Worm (Caenorhabditis elegans) whole organism, L1 larva: Measurements from ENCODE around the gene scl-3.
A peak's percentile ranks its signal among the peaks of the same experiment; 100 is the strongest.

Experiments used
- C16A3.4 ChIP-seq: fragments of 150-350 bp; optimal IDR thresholded peaks from 2 replicates; lab custom pipeline; 2014; ENCODE audit warnings: missing biosample characterization, missing genetic modification characterization
- C34B4.2 ChIP-seq: sonication (generic microtip); optimal IDR thresholded peaks from 2 replicates; lab custom pipeline; 2017; ENCODE audit warnings: mild to moderate bottlenecking, missing genetic modification characterization, missing compliant biosample characterization
- Y116A8C.19 ChIP-seq: sonication (generic microtip); optimal IDR thresholded peaks from 2 replicates; lab custom pipeline; 2016; ENCODE audit warnings: missing compliant biosample characterization, missing genetic modification characterization, borderline replicate concordance
- aha-1 ChIP-seq: fragments of 150-350 bp; optimal IDR thresholded peaks from 2 replicates; lab custom pipeline; 2014; ENCODE audit warnings: missing biosample characterization, missing genetic modification characterization
- alr-1 ChIP-seq: fragments of 200-800 bp; sonication (Bioruptor generic); optimal IDR thresholded peaks from 2 replicates; lab custom pipeline; 2018; ENCODE audit warnings: borderline replicate concordance, mild to moderate bottlenecking, missing genetic modification characterization, missing compliant biosample characterization
- aly-2 ChIP-seq: fragments of 150-350 bp; optimal IDR thresholded peaks from 2 replicates; lab custom pipeline; 2014; ENCODE audit warnings: missing biosample characterization, missing genetic modification characterization
- ama-1 ChIP-seq: fragments of 150-350 bp; optimal IDR thresholded peaks from 2 replicates; lab custom pipeline; 2014
- blmp-1 ChIP-seq: fragments of 150-350 bp; optimal IDR thresholded peaks from 2 replicates; lab custom pipeline; 2014; ENCODE audit warnings: missing biosample characterization, missing genetic modification characterization
- ceh-82 ChIP-seq, 3 experiments: fragments of 150-350 bp in 1 of 3; sonication (generic microtip) in 2 of 3; optimal IDR thresholded peaks; 2 replicates each; lab custom pipeline; 2014 to 2017; ENCODE audit warnings: missing biosample characterization in 3 of 3, missing genetic modification characterization in 3 of 3
- ceh-88 ChIP-seq: fragments of 200-800 bp; sonication (Bioruptor generic); IDR thresholded peaks from 2 replicates; pipeline ENCODE4 v1.3.6; 2022; ENCODE audit warnings: missing genetic modification characterization, missing compliant biosample characterization
- ceh-90 ChIP-seq: sonication (generic microtip); optimal IDR thresholded peaks from 2 replicates; lab custom pipeline; 2016; ENCODE audit warnings: missing genetic modification characterization, missing compliant biosample characterization
- dpl-1 ChIP-seq, 3 experiments: fragments of 150-350 bp in 2 of 3; sonication (generic microtip) in 1 of 3; optimal IDR thresholded peaks; 2 replicates each; lab custom pipeline; 2014 to 2017; ENCODE audit warnings: missing biosample characterization in 3 of 3, missing genetic modification characterization in 3 of 3, missing genetic modification reagents in 3 of 3
- dsc-1 ChIP-seq: sonication (generic microtip); optimal IDR thresholded peaks from 2 replicates; lab custom pipeline; 2016; ENCODE audit warnings: mild to moderate bottlenecking, missing genetic modification characterization, missing compliant biosample characterization
- elt-2 ChIP-seq: sonication (generic microtip); optimal IDR thresholded peaks from 2 replicates; lab custom pipeline; 2016; ENCODE audit warnings: missing genetic modification characterization, mild to moderate bottlenecking, inconsistent platforms, missing compliant biosample characterization, missing genetic modification reagents
- ets-5 ChIP-seq: fragments of 200-800 bp; sonication (Bioruptor generic); IDR thresholded peaks from 2 replicates; pipeline ENCODE4 v1.3.6; 2022; ENCODE audit warnings: missing genetic modification characterization, missing compliant biosample characterization
- fkh-10 ChIP-seq: sonication (generic microtip); optimal IDR thresholded peaks from 2 replicates; lab custom pipeline; 2017; ENCODE audit warnings: missing biosample characterization, missing genetic modification reagents, missing genetic modification characterization
- fkh-4 ChIP-seq: sonication (generic microtip); optimal IDR thresholded peaks from 2 replicates; lab custom pipeline; 2016; ENCODE audit warnings: missing compliant biosample characterization, missing genetic modification characterization, borderline replicate concordance
- grh-1 ChIP-seq: fragments of 200-800 bp; sonication (Bioruptor generic); IDR thresholded peaks from 2 replicates; pipeline ENCODE4 v1.3.6; 2022; ENCODE audit warnings: missing genetic modification reagents, missing genetic modification characterization, missing compliant biosample characterization
- irx-1 ChIP-seq: sonication (generic microtip); optimal IDR thresholded peaks from 2 replicates; lab custom pipeline; 2016; ENCODE audit warnings: missing genetic modification characterization, missing compliant biosample characterization
- isw-1 ChIP-seq: fragments of 200-800 bp; sonication (Bioruptor generic); IDR thresholded peaks from 2 replicates; pipeline ENCODE4 v1.3.6; 2022; ENCODE audit warnings: missing genetic modification characterization, missing compliant biosample characterization
- jun-1 ChIP-seq: fragments of 150-350 bp; optimal IDR thresholded peaks from 2 replicates; lab custom pipeline; 2014; ENCODE audit warnings: missing biosample characterization, missing genetic modification reagents, missing genetic modification characterization
- lin-13 ChIP-seq: fragments of 150-350 bp; optimal IDR thresholded peaks from 2 replicates; lab custom pipeline; 2014; ENCODE audit warnings: missing biosample characterization, missing genetic modification reagents, missing genetic modification characterization
- lin-14 ChIP-seq: fragments of 200-800 bp; sonication (Bioruptor generic); optimal IDR thresholded peaks from 2 replicates; lab custom pipeline; 2018; ENCODE audit warnings: mild to moderate bottlenecking, missing genetic modification characterization, moderate library complexity, missing compliant biosample characterization
- lin-39 ChIP-seq: fragments of 150-350 bp; optimal IDR thresholded peaks from 2 replicates; lab custom pipeline; 2014; ENCODE audit warnings: missing biosample characterization, missing genetic modification reagents, missing genetic modification characterization
- lir-3 ChIP-seq: sonication (generic microtip); optimal IDR thresholded peaks from 2 replicates; lab custom pipeline; 2016; ENCODE audit warnings: mild to moderate bottlenecking, missing genetic modification characterization, moderate library complexity, missing compliant biosample characterization; ENCODE audit not compliant: poor library complexity
- mab-9 ChIP-seq: fragments of 200-800 bp; sonication (Bioruptor generic); IDR thresholded peaks from 2 replicates; pipeline ENCODE4 v1.3.6; 2022; ENCODE audit warnings: missing genetic modification reagents, missing genetic modification characterization, missing compliant biosample characterization
- mef-2 ChIP-seq: fragments of 150-350 bp; optimal IDR thresholded peaks from 2 replicates; lab custom pipeline; 2014; ENCODE audit warnings: missing biosample characterization, missing genetic modification characterization
- nhr-19 ChIP-seq: fragments of 200-800 bp; sonication (Bioruptor generic); conservative IDR thresholded peaks from 2 replicates; pipeline ENCODE4 v1.3.6; 2022; ENCODE audit warnings: missing genetic modification characterization, missing compliant biosample characterization
- nhr-20 ChIP-seq: sonication (generic microtip); optimal IDR thresholded peaks from 2 replicates; lab custom pipeline; 2016; ENCODE audit warnings: mild to moderate bottlenecking, missing genetic modification characterization, missing compliant biosample characterization
- nhr-237 ChIP-seq: fragments of 150-350 bp; optimal IDR thresholded peaks from 2 replicates; lab custom pipeline; 2014; ENCODE audit warnings: missing biosample characterization, missing genetic modification characterization
- nhr-28 ChIP-seq: fragments of 150-350 bp; optimal IDR thresholded peaks from 2 replicates; lab custom pipeline; 2014; ENCODE audit warnings: missing biosample characterization, missing genetic modification characterization
- nhr-47 ChIP-seq: sonication (generic microtip); optimal IDR thresholded peaks from 2 replicates; lab custom pipeline; 2016; ENCODE audit warnings: mild to moderate bottlenecking, missing genetic modification characterization, moderate library complexity, missing compliant biosample characterization
- nhr-71 ChIP-seq: sonication (generic microtip); optimal IDR thresholded peaks from 2 replicates; lab custom pipeline; 2016; ENCODE audit warnings: mild to moderate bottlenecking, missing genetic modification characterization, moderate library complexity, missing compliant biosample characterization
- nhr-76 ChIP-seq: sonication (generic microtip); optimal IDR thresholded peaks from 2 replicates; lab custom pipeline; 2017; ENCODE audit warnings: missing biosample characterization, missing genetic modification characterization
- nhr-84 ChIP-seq: sonication (generic microtip); optimal IDR thresholded peaks from 2 replicates; lab custom pipeline; 2017; ENCODE audit warnings: missing biosample characterization, missing genetic modification characterization
- nhr-85 ChIP-seq: sonication (generic microtip); peaks from one replicate; lab custom pipeline; 2016; ENCODE audit warnings: missing genetic modification characterization, inconsistent platforms, missing compliant biosample characterization
- nhr-90 ChIP-seq: sonication (generic microtip); optimal IDR thresholded peaks from 2 replicates; lab custom pipeline; 2016; ENCODE audit warnings: mild to moderate bottlenecking, missing genetic modification characterization, missing compliant biosample characterization; ENCODE audit not compliant: poor library complexity
- pag-3 ChIP-seq: sonication (generic microtip); optimal IDR thresholded peaks from 2 replicates; lab custom pipeline; 2017; ENCODE audit warnings: missing genetic modification characterization, mild to moderate bottlenecking, missing compliant biosample characterization, antibody characterized with exemption, borderline replicate concordance; ENCODE audit not compliant: insufficient read depth
- pax-3 ChIP-seq: fragments of 200-800 bp; sonication (Bioruptor generic); optimal IDR thresholded peaks from 2 replicates; lab custom pipeline; 2018; ENCODE audit warnings: mild to moderate bottlenecking, missing genetic modification characterization, moderate library complexity, missing compliant biosample characterization
- pqm-1 ChIP-seq: sonication (generic microtip); optimal IDR thresholded peaks from 3 replicates; lab custom pipeline; 2017; ENCODE audit warnings: missing biosample characterization, missing genetic modification characterization
- rnt-1 ChIP-seq: sonication (generic microtip); optimal IDR thresholded peaks from 2 replicates; lab custom pipeline; 2016; ENCODE audit warnings: mild to moderate bottlenecking, missing genetic modification characterization, moderate library complexity, missing compliant biosample characterization
- skn-1 ChIP-seq: fragments of 150-350 bp; optimal IDR thresholded peaks from 2 replicates; lab custom pipeline; 2014; ENCODE audit warnings: missing biosample characterization, missing genetic modification characterization
- snpc-4 ChIP-seq: fragments of 150-350 bp; optimal IDR thresholded peaks from 2 replicates; lab custom pipeline; 2014; ENCODE audit warnings: missing biosample characterization, missing genetic modification characterization
- snu-23 ChIP-seq: sonication (generic microtip); optimal IDR thresholded peaks from 2 replicates; lab custom pipeline; 2016; ENCODE audit warnings: missing genetic modification characterization, missing compliant biosample characterization
- sptf-1 ChIP-seq: fragments of 150-350 bp; optimal IDR thresholded peaks from 2 replicates; lab custom pipeline; 2014; ENCODE audit warnings: missing biosample characterization, missing genetic modification characterization
- swsn-7 ChIP-seq: sonication (generic microtip); optimal IDR thresholded peaks from 2 replicates; lab custom pipeline; 2016; ENCODE audit warnings: missing genetic modification characterization, missing compliant biosample characterization
- tbx-2 ChIP-seq: sonication (generic microtip); optimal IDR thresholded peaks from 2 replicates; lab custom pipeline; 2016; ENCODE audit warnings: missing genetic modification characterization, missing compliant biosample characterization
- tlp-1 ChIP-seq: fragments of 150-350 bp; optimal IDR thresholded peaks from 2 replicates; lab custom pipeline; 2014; ENCODE audit warnings: missing biosample characterization, missing genetic modification characterization
- unc-30 ChIP-seq: sonication (generic microtip); optimal IDR thresholded peaks from 2 replicates; lab custom pipeline; 2017; ENCODE audit warnings: missing biosample characterization, missing genetic modification characterization
- unc-62 ChIP-seq: fragments of 150-350 bp; optimal IDR thresholded peaks from 2 replicates; lab custom pipeline; 2014; ENCODE audit warnings: missing biosample characterization, missing genetic modification reagents, missing genetic modification characterization
- unc-86 ChIP-seq: sonication (generic microtip); optimal IDR thresholded peaks from 2 replicates; lab custom pipeline; 2016; ENCODE audit warnings: missing genetic modification characterization, missing compliant biosample characterization
- xbp-1 ChIP-seq: sonication (generic microtip); optimal IDR thresholded peaks from 2 replicates; lab custom pipeline; 2016; ENCODE audit warnings: missing genetic modification characterization, missing compliant biosample characterization
- ztf-11 ChIP-seq, 2 experiments: sonication (generic microtip); optimal IDR thresholded peaks; 2 replicates each; lab custom pipeline; 2016 to 2017; ENCODE audit warnings: missing genetic modification characterization in 2 of 2, missing biosample characterization in 1 of 2, missing compliant biosample characterization in 1 of 2

Gene scl-3

ce11 chrIV:13093677-13094076 is 34.3 kb downstream of the scl-3 start, which contains the start of the genes prcc-1 and C39E9.12 (continued):
- no peak for TF ChIP-seq snpc-4
- TF ChIP-seq aly-2 (tag; lab: Kevin White, UChicago): no peak
- TF ChIP-seq fkh-10 (GFP tag; lab: Kevin White, UChicago): no peak
- no peak for TF ChIP-seq nhr-237
- TF ChIP-seq pag-3: no peak
- no peak for TF ChIP-seq mef-2
- no peak for TF ChIP-seq aha-1 (tag; lab: Kevin White, UChicago)
- TF ChIP-seq nhr-47: peak; percentile 75
- TF ChIP-seq C34B4.2 (tag; lab: Kevin White, UChicago): no peak
- no peak for TF ChIP-seq lin-39 (tag; lab: Kevin White, UChicago)
- no peak for TF ChIP-seq blmp-1 (tag; lab: Kevin White, UChicago)
- no peak for TF ChIP-seq Y116A8C.19 (tag; lab: Kevin White, UChicago)
- TF ChIP-seq nhr-84 (tag; lab: Kevin White, UChicago): no peak
- TF ChIP-seq C16A3.4 (tag; lab: Kevin White, UChicago): peak; percentile 85
- TF ChIP-seq nhr-76 (tag; lab: Kevin White, UChicago): no peak
- no peak for TF ChIP-seq mab-9 (GFP tag; lab: Robert Waterston, UW)
- no peak for TF ChIP-seq ceh-88
- no peak for TF ChIP-seq ceh-90 (tag; lab: Kevin White, UChicago)
- no peak for TF ChIP-seq ztf-11 (tag; optimal IDR thresholded peaks at IDR 0.05; lab: Kevin White, UChicago)
- no peak for TF ChIP-seq ama-1 (lab: Kevin White, UChicago)
- TF ChIP-seq sptf-1: no peak
- no peak for TF ChIP-seq alr-1
- TF ChIP-seq tbx-2 (tag; lab: Kevin White, UChicago): peak; percentile 37
- peak; percentile 10 for TF ChIP-seq lir-3 (tag; lab: Kevin White, UChicago)
- TF ChIP-seq grh-1 (GFP tag; lab: Robert Waterston, UW): no peak
- TF ChIP-seq unc-86 (tag; lab: Kevin White, UChicago): peak; percentile 37
- TF ChIP-seq elt-2 (tag; lab: Kevin White, UChicago): no peak
- peak; percentile 79 for TF ChIP-seq rnt-1 (tag; lab: Kevin White, UChicago)
- no peak for TF ChIP-seq tlp-1 (tag; lab: Kevin White, UChicago)
- peak; percentile 62 for TF ChIP-seq swsn-7
- peak; percentile 43; the same call in 1 of the 2 replicates for TF ChIP-seq nhr-19 (GFP tag; lab: Robert Waterston, UW)
- TF ChIP-seq nhr-28: no peak
- peak; percentile 66 for TF ChIP-seq skn-1
- TF ChIP-seq irx-1 (tag; lab: Kevin White, UChicago): no peak
- TF ChIP-seq nhr-71 (tag; lab: Kevin White, UChicago): peak; percentile 73
- peak; percentile 80 for TF ChIP-seq snu-23 (GFP tag; lab: Kevin White, UChicago)
- TF ChIP-seq dpl-1 (GFP tag; optimal IDR thresholded peaks at IDR 0.05; lab: Kevin White, UChicago): peak; percentile 88 to 95 (median 92)
- peak; percentile 40 for TF ChIP-seq jun-1 (tag; lab: Kevin White, UChicago)
- no peak for TF ChIP-seq unc-30 (tag; lab: Kevin White, UChicago)
- peak; percentile 67 for TF ChIP-seq lin-14 (GFP tag; lab: Kevin White, UChicago)
- no peak for TF ChIP-seq unc-62
- peak; percentile 55 for TF ChIP-seq xbp-1 (tag; lab: Kevin White, UChicago)
- no peak; the same call in 1 of the 2 replicates for TF ChIP-seq isw-1
- no peak for TF ChIP-seq pax-3 (tag; lab: Kevin White, UChicago)
- no peak for TF ChIP-seq nhr-90 (tag; lab: Kevin White, UChicago)
- no peak for TF ChIP-seq pqm-1
- no peak for TF ChIP-seq fkh-4
- TF ChIP-seq lin-13: peak; percentile 69
- peak; percentile 21 for TF ChIP-seq dsc-1
- TF ChIP-seq ets-5 (GFP tag; lab: Robert Waterston, UW): no peak
- peak; percentile 53 for TF ChIP-seq nhr-20
- peak; percentile 46 for TF ChIP-seq nhr-85 (tag; lab: Kevin White, UChicago)
- peak; percentile 27 to 78 (median 63) for TF ChIP-seq ceh-82 (tag; optimal IDR thresholded peaks at IDR 0.05; lab: Kevin White, UChicago)
